Worm (Caenorhabditis elegans) whole organism, young adult: Measurements from ENCODE around the gene ZK666.1.

Source experiments
- T07F8.4 ChIP-seq: sonication (generic microtip); optimal IDR thresholded peaks from 2 replicates; lab custom pipeline; 2016; ENCODE audit warnings: mild to moderate bottlenecking, missing genetic modification characterization, moderate library complexity, missing compliant biosample characterization
- Y56A3A.18 ChIP-seq: fragments of 200-800 bp; sonication (Bioruptor generic); IDR thresholded peaks from 2 replicates; pipeline ENCODE4 v1.3.6; 2022; ENCODE audit warnings: missing genetic modification reagents, missing genetic modification characterization, missing compliant biosample characterization
- ama-1 ChIP-seq, 3 experiments: fragments of 150-350 bp in 1 of 3; sonication (generic microtip) in 2 of 3; optimal IDR thresholded peaks; 2 replicates each; lab custom pipeline; 2014 to 2018; ENCODE audit warnings: missing biosample characterization in 2 of 3, missing genetic modification characterization in 2 of 3, missing genetic modification reagents in 2 of 3
- attf-3 ChIP-seq: fragments of 200-800 bp; sonication (Bioruptor generic); conservative IDR thresholded peaks from 2 replicates; pipeline ENCODE4 v1.3.6; 2022; ENCODE audit warnings: missing genetic modification reagents, missing genetic modification characterization, missing compliant biosample characterization
- ets-4 ChIP-seq: fragments of 200-800 bp; sonication (Bioruptor generic); optimal IDR thresholded peaks from 2 replicates; lab custom pipeline; 2018; ENCODE audit warnings: mild to moderate bottlenecking, missing genetic modification characterization, missing compliant biosample characterization
- lir-1 ChIP-seq: fragments of 200-800 bp; sonication (Bioruptor generic); conservative IDR thresholded peaks from 2 replicates; pipeline ENCODE4 v1.3.6; 2022; ENCODE audit warnings: missing genetic modification reagents, missing genetic modification characterization, missing compliant biosample characterization
- nfya-1 ChIP-seq: sonication (generic microtip); optimal IDR thresholded peaks from 2 replicates; lab custom pipeline; 2017; ENCODE audit warnings: antibody characterized with exemption, missing compliant biosample characterization, missing genetic modification characterization, borderline replicate concordance; ENCODE audit not compliant: insufficient read depth
- snpc-4 ChIP-seq, 5 experiments: fragments of 150-350 bp in 1 of 5; sonication (generic microtip) in 4 of 5; optimal IDR thresholded peaks; 2 replicates each; lab custom pipeline; 2014 to 2018; ENCODE audit warnings: missing genetic modification characterization in 5 of 5, missing biosample characterization in 3 of 5, antibody characterized with exemption in 2 of 5, mild to moderate bottlenecking in 2 of 5, missing compliant biosample characterization in 2 of 5, missing genotype in 2 of 5, moderate library complexity in 2 of 5, missing genetic modification reagents in 1 of 5
- unc-130 ChIP-seq: sonication (generic microtip); optimal IDR thresholded peaks from 2 replicates; lab custom pipeline; 2016; ENCODE audit warnings: missing genetic modification reagents, missing genetic modification characterization, missing compliant biosample characterization

- TF ChIP-seq unc-130 (GFP tag; lab: Kevin White, UChicago) (no peak), nfya-1 (tag; lab: Kevin White, UChicago) (no peak), attf-3 (GFP tag; lab: Robert Waterston, UW) (no peak), Y56A3A.18 (GFP tag; lab: Robert Waterston, UW) (no peak), lir-1 (no peak), snpc-4 (GFP tag; optimal IDR thresholded peaks at IDR 0.05; lab: Kevin White, UChicago) (no peak), snpc-4 (tag; optimal IDR thresholded peaks at IDR 0.05; lab: Kevin White, UChicago) (no peak), T07F8.4 (tag; lab: Kevin White, UChicago) (no peak), ama-1 (optimal IDR thresholded peaks at IDR 0.05; lab: Kevin White, UChicago) (no peak), ama-1 (GFP tag; optimal IDR thresholded peaks at IDR 0.05; lab: Kevin White, UChicago) (no peak), ets-4 (no peak)
Measured at ce11 chrII:10485640-10486039, 14.5 kb upstream of the ZK666.1 start.
